Worm (Caenorhabditis elegans): ENCODE results near the gene Y57A10A.27.

Gene Y57A10A.27

ce11 chrII:12241792-12242191, 33.1 kb downstream of the Y57A10A.27 start:
- no peak for TF ChIP-seq elt-4 (tag; optimal IDR thresholded peaks at IDR 0.05)
- TF ChIP-seq ceh-6 (GFP tag; optimal IDR thresholded peaks at IDR 0.05) = no peak

DNA sequence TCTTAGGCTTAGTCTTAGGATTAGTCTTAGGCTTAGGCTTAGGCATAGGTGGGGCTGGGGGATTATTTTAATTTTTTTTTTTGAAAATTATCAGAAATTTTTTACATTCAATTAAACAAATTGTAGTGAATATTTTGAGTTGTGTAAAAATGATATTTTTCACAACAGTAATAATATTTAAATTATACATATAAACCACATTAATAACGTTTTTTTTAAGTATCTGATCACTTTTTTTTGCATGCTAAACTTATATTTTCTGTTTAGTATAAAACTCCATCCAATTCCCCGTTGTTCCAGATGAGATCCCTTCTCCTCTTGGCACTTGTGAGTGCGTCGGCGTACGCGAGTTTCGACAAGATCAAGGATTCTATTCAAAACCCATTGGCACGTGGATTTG, 34.8 kb downstream of the Y57A10A.27 start, which contains the start of gene txdc-12.1:
txdc-12.1 (plus strand) TSS at position 301 of the 400 bp plus-strand sequence.
- TF ChIP-seq ztf-16 (tag; optimal IDR thresholded peaks at IDR 0.05) (no peak), sox-2 (GFP tag; IDR thresholded peaks at IDR 0.05) (no peak), syd-9 (tag; optimal IDR thresholded peaks at IDR 0.05) (no peak), hlh-6 (tag; optimal IDR thresholded peaks at IDR 0.05) (no peak), npax-4 (tag; optimal IDR thresholded peaks at IDR 0.05) (no peak), elt-4 (tag; optimal IDR thresholded peaks at IDR 0.05) (no peak), ttx-3 (tag; optimal IDR thresholded peaks at IDR 0.05) (no peak), sdc-2 (tag; optimal IDR thresholded peaks at IDR 0.05) (no peak), ets-4 (tag; optimal IDR thresholded peaks at IDR 0.05) (no peak), dmd-4 (tag; optimal IDR thresholded peaks at IDR 0.05; ENCODE audit: borderline replicate concordance) (no peak), nhr-11 (tag; optimal IDR thresholded peaks at IDR 0.05) (no peak), tbx-7 (tag; optimal IDR thresholded peaks at IDR 0.05) (no peak), Y22D7AL.16 (tag; optimal IDR thresholded peaks at IDR 0.05) (no peak)

- TF ChIP-seq nhr-232 (tag; optimal IDR thresholded peaks at IDR 0.05) (no peak), F13H6.1 (tag; optimal IDR thresholded peaks at IDR 0.05) (no peak), ceh-6 (GFP tag; optimal IDR thresholded peaks at IDR 0.05) (no peak), dve-1 (tag; optimal IDR thresholded peaks at IDR 0.05) (no peak), zip-5 (tag; optimal IDR thresholded peaks at IDR 0.05) (no peak), eyg-1 (tag; optimal IDR thresholded peaks at IDR 0.05) (no peak), madf-2 (tag; optimal IDR thresholded peaks at IDR 0.05) (no peak), pha-4 (tag; optimal IDR thresholded peaks at IDR 0.05) (no peak), Y22D7AL.16 (tag; optimal IDR thresholded peaks at IDR 0.05) (no peak), sox-4 (tag; optimal IDR thresholded peaks at IDR 0.05) (no peak), rnt-1 (tag; optimal IDR thresholded peaks at IDR 0.05) (no peak)
Measured at ce11 chrII:12239449-12239848, 35.4 kb downstream of the Y57A10A.27 start.

DNA sequence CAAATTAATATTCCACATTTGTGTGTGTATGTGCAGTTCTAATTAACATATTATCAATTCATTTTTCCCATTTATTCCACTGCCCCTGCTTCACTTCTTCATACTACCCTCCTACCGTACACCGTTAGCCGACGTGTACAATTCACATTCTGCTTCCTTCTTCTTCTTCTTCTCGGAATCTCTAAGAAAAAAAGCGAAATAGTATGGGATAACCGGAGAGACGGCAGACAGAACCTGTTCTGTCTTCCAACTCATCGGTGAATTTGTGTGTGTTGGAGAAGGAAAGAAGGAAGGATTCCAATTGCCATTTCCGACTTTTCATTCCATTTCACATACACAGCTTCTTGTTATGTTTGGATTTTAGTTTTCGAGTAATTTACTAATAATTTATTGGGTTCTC, 37.3 kb downstream of the Y57A10A.27 start:
- no peak for TF ChIP-seq fax-1 (tag; optimal IDR thresholded peaks at IDR 0.05)
- TF ChIP-seq hlh-15 (tag; optimal IDR thresholded peaks at IDR 0.05) = no peak

DNA sequence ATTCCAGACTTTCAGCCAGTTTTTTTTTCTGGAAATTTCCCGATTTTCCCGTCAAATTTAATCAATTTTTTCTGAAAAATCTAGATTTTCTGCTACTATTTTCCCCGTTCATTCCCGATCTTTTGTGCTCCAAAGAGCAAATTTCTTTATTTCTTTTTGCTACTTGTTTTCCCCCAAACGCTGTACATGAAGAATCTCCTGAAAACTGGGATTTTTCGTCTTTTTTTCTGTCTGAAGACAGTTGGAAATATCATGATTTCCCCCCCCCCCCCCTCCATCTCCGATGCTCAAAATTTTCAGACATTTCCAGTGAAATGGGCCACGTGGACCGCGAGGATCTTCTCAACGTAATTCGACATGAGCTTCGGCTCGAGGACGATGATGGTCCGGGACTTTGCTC, 46.8 kb downstream of the Y57A10A.27 start, which contains the start of gene sinh-1:
sinh-1 (plus strand) TSS at position 301 of the 400 bp plus-strand sequence.
- no peak for TF ChIP-seq C38D4.7 (GFP tag; optimal IDR thresholded peaks at IDR 0.05)
- no peak for TF ChIP-seq ahr-1 (tag; optimal IDR thresholded peaks at IDR 0.05)
- no peak for TF ChIP-seq rnt-1 (tag; optimal IDR thresholded peaks at IDR 0.05)

- TF ChIP-seq pax-1 (tag; optimal IDR thresholded peaks at IDR 0.05) = no peak
- no peak for TF ChIP-seq dmd-4 (tag; optimal IDR thresholded peaks at IDR 0.05; ENCODE audit: borderline replicate concordance)
- TF ChIP-seq lim-6 (tag; optimal IDR thresholded peaks at IDR 0.05) = no peak
- TF ChIP-seq che-1 (tag; optimal IDR thresholded peaks at IDR 0.05) = no peak
- TF ChIP-seq ztf-16 (tag; optimal IDR thresholded peaks at IDR 0.05) = no peak
- no peak for TF ChIP-seq pha-4 (tag; optimal IDR thresholded peaks at IDR 0.05)
- TF ChIP-seq zip-5 (tag; optimal IDR thresholded peaks at IDR 0.05) = no peak
- no peak for TF ChIP-seq ceh-14 (tag; optimal IDR thresholded peaks at IDR 0.05)
- no peak for TF ChIP-seq hlh-13 (GFP tag; optimal IDR thresholded peaks at IDR 0.05)
- TF ChIP-seq nhr-232 (tag; optimal IDR thresholded peaks at IDR 0.05) = no peak
- TF ChIP-seq syd-9 (tag; optimal IDR thresholded peaks at IDR 0.05) = no peak
- TF ChIP-seq sox-2 (GFP tag; IDR thresholded peaks at IDR 0.05) = no peak
- no peak for TF ChIP-seq elt-2 (tag; optimal IDR thresholded peaks at IDR 0.05)
- no peak for TF ChIP-seq dve-1 (tag; optimal IDR thresholded peaks at IDR 0.05)
- TF ChIP-seq ceh-34 (tag; optimal IDR thresholded peaks at IDR 0.05) = no peak
- TF ChIP-seq unc-86 (tag; optimal IDR thresholded peaks at IDR 0.05) = no peak
Measured at ce11 chrII:12226192-12226591, 48.7 kb downstream of the Y57A10A.27 start.
